Worm (Caenorhabditis elegans): ENCODE measurements around the gene C47E8.3.

The C47E8.3 gene

ce11 chrV:14725409-14725808, 45.3 kb downstream of the C47E8.3 start:
- TF ChIP-seq snpc-4 (tag; optimal IDR thresholded peaks at IDR 0.05) (no peak), nhr-76 (tag; optimal IDR thresholded peaks at IDR 0.05) (no peak), hlh-1 (tag; optimal IDR thresholded peaks at IDR 0.05) (no peak), sem-2 (GFP tag; optimal IDR thresholded peaks at IDR 0.05) (no peak), ces-1 (GFP tag; optimal IDR thresholded peaks at IDR 0.05) (no peak), zip-8 (tag; optimal IDR thresholded peaks at IDR 0.05) (no peak), nhr-2 (tag; optimal IDR thresholded peaks at IDR 0.05) (no peak), drap-1 (GFP tag; optimal IDR thresholded peaks at IDR 0.05) (no peak)

- TF ChIP-seq sem-2 (GFP tag; optimal IDR thresholded peaks at IDR 0.05) (no peak), unc-39 (tag; optimal IDR thresholded peaks at IDR 0.05) (no peak), drap-1 (GFP tag; optimal IDR thresholded peaks at IDR 0.05) (no peak), lsy-2 (tag; optimal IDR thresholded peaks at IDR 0.05) (no peak), unc-62 (GFP tag; optimal IDR thresholded peaks at IDR 0.05) (no peak), flh-1 (GFP tag; optimal IDR thresholded peaks at IDR 0.05) (no peak), tbx-8 (GFP tag; optimal IDR thresholded peaks at IDR 0.05) (no peak), lin-32 (GFP tag; optimal IDR thresholded peaks at IDR 0.05) (no peak), mls-2 (tag; optimal IDR thresholded peaks at IDR 0.05) (no peak), nhr-12 (tag; optimal IDR thresholded peaks at IDR 0.05) (no peak), ceh-39 (tag; optimal IDR thresholded peaks at IDR 0.05) (no peak)
These were observed 46.5 kb downstream of the C47E8.3 start, which contains the start of gene Y50E8A.1 for ce11 chrV:14726596-14726995. Gene Y50E8A.1 (plus strand): TSS chrV:14726896.

ce11 chrV:14728754-14729153, 48.6 kb downstream of the C47E8.3 start, which contains the start of gene Y50E8A.2:
Gene Y50E8A.2 (minus strand): TSS chrV:14728854.
- TF ChIP-seq sem-2 (GFP tag; optimal IDR thresholded peaks at IDR 0.05) (no peak), bed-3 (GFP tag; optimal IDR thresholded peaks at IDR 0.05) (no peak), lin-13 (tag; optimal IDR thresholded peaks at IDR 0.05) (no peak), zip-8 (tag; optimal IDR thresholded peaks at IDR 0.05) (no peak), flh-1 (GFP tag; optimal IDR thresholded peaks at IDR 0.05) (no peak), unc-39 (tag; optimal IDR thresholded peaks at IDR 0.05) (no peak), unc-120 (tag; optimal IDR thresholded peaks at IDR 0.05; ENCODE audit: poor library complexity, severe bottlenecking) (no peak), lin-32 (GFP tag; optimal IDR thresholded peaks at IDR 0.05) (no peak), cnd-1 (tag; optimal IDR thresholded peaks at IDR 0.05) (no peak), elt-1 (tag; optimal IDR thresholded peaks at IDR 0.05; ENCODE audit: borderline replicate concordance, insufficient read depth) (no peak), ztf-11 (tag; optimal IDR thresholded peaks at IDR 0.05) (no peak), ceh-83 (GFP tag; optimal IDR thresholded peaks at IDR 0.05) (no peak)

ce11 chrV:14729343-14729742, 49.2 kb downstream of the C47E8.3 start, which contains the start of gene oig-3:
Gene oig-3 (plus strand): TSS chrV:14729643.
- TF ChIP-seq cnd-1 (tag; optimal IDR thresholded peaks at IDR 0.05) (no peak), ham-2 (GFP tag; optimal IDR thresholded peaks at IDR 0.05) (no peak), bed-3 (GFP tag; optimal IDR thresholded peaks at IDR 0.05) (no peak), tbx-8 (GFP tag; optimal IDR thresholded peaks at IDR 0.05) (no peak), unc-62 (GFP tag; optimal IDR thresholded peaks at IDR 0.05) (no peak), nhr-2 (tag; optimal IDR thresholded peaks at IDR 0.05) (no peak), ceh-83 (GFP tag; optimal IDR thresholded peaks at IDR 0.05) (no peak), nhr-12 (tag; optimal IDR thresholded peaks at IDR 0.05) (no peak), lsy-2 (tag; optimal IDR thresholded peaks at IDR 0.05) (no peak), unc-120 (tag; optimal IDR thresholded peaks at IDR 0.05; ENCODE audit: poor library complexity, severe bottlenecking) (no peak), pha-4 (tag; optimal IDR thresholded peaks at IDR 0.05) (no peak), ces-1 (GFP tag; optimal IDR thresholded peaks at IDR 0.05) (no peak), nhr-237 (tag; optimal IDR thresholded peaks at IDR 0.05) (no peak), flh-1 (GFP tag; optimal IDR thresholded peaks at IDR 0.05) (no peak), elt-3 (tag; optimal IDR thresholded peaks at IDR 0.05) (no peak), mab-5 (tag; optimal IDR thresholded peaks at IDR 0.05) (no peak)

Measured in whole organism, mixed stage, embryonic.